Fruit fly (Drosophila melanogaster) S2 (cell line): ENCODE data around the gene fiz.

ENCODE experiments used
- CG8478 ChIP-seq: fragments of >200 bp; optimal IDR thresholded peaks from 2 replicates; lab custom pipeline; 2018
- CTCF ChIP-seq, 2 experiments: fragments of >200 bp; optimal IDR thresholded peaks; 2 replicates each; lab custom pipeline; 2018

- TF ChIP-seq CTCF (optimal IDR thresholded peaks at IDR 0.05; lab: Kevin White, UChicago) (no peak), CG8478 (lab: Kevin White, UChicago) (no peak)
These were observed 37.9 kb upstream of the fiz start for dm6 chrX:14947399-14947798.
